Worm (Caenorhabditis elegans): Measurements from ENCODE around the gene igcm-3.

The igcm-3 gene

ce11 chrX:2687174-2687573 is 18.5 kb downstream of the igcm-3 start, which contains the start of gene immt-1 (continued):
- peak; percentile 68; the same call in 1 of the 2 replicates for TF ChIP-seq dmd-6 (GFP tag; IDR thresholded peaks at IDR 0.05)
- TF ChIP-seq ZK546.5 (tag; optimal IDR thresholded peaks at IDR 0.05) = no peak
- TF ChIP-seq egl-27 (tag; optimal IDR thresholded peaks at IDR 0.05) = no peak
- TF ChIP-seq nhr-25 (tag; optimal IDR thresholded peaks at IDR 0.05; ENCODE audit: borderline replicate concordance, insufficient read depth) = no peak
- TF ChIP-seq nhr-48 (tag; optimal IDR thresholded peaks at IDR 0.05) = peak; percentile 16
- no peak for TF ChIP-seq skn-1 (tag; optimal IDR thresholded peaks at IDR 0.05)
- TF ChIP-seq fos-1 (tag; optimal IDR thresholded peaks at IDR 0.05) = no peak
- no peak for TF ChIP-seq R02D3.7 (tag; optimal IDR thresholded peaks at IDR 0.05)
- TF ChIP-seq F44E2.7 (GFP tag; IDR thresholded peaks at IDR 0.05) = no peak
- peak; percentile 82 for TF ChIP-seq lin-13 (GFP tag; optimal IDR thresholded peaks at IDR 0.05)
- TF ChIP-seq F10B5.3 (tag; optimal IDR thresholded peaks at IDR 0.05) = no peak
- peak; percentile 44 for TF ChIP-seq fkh-10 (GFP tag; optimal IDR thresholded peaks at IDR 0.05)
- no peak for TF ChIP-seq zfp-3 (GFP tag; conservative IDR thresholded peaks at IDR 0.05)
- TF ChIP-seq nhr-77 (tag; optimal IDR thresholded peaks at IDR 0.05) = peak; percentile 49
- no peak for TF ChIP-seq D1046.2 (GFP tag; IDR thresholded peaks at IDR 0.05)
- peak; percentile 99 for TF ChIP-seq aha-1 (tag)
- TF ChIP-seq zip-11 (GFP tag; IDR thresholded peaks at IDR 0.05) = no peak
- no peak for TF ChIP-seq ceh-62 (tag; optimal IDR thresholded peaks at IDR 0.05)
- no peak for TF ChIP-seq lin-39 (tag; optimal IDR thresholded peaks at IDR 0.05)
- no peak for TF ChIP-seq ceh-32 (tag; optimal IDR thresholded peaks at IDR 0.05; ENCODE audit: poor library complexity)
- no peak for TF ChIP-seq pha-4 (GFP tag; IDR thresholded peaks at IDR 0.05)
- TF ChIP-seq pha-4 (tag; optimal IDR thresholded peaks at IDR 0.05) = peak; percentile 77
- TF ChIP-seq ces-1 (GFP tag; optimal IDR thresholded peaks at IDR 0.05) = no peak
- TF ChIP-seq sdz-12 (GFP tag; optimal IDR thresholded peaks at IDR 0.05) = no peak
- no peak for TF ChIP-seq daf-8 (GFP tag; IDR thresholded peaks at IDR 0.05)
- no peak for TF ChIP-seq attf-4 (tag; optimal IDR thresholded peaks at IDR 0.05)
- TF ChIP-seq mdt-29 (GFP tag; IDR thresholded peaks at IDR 0.05) = no peak
- peak; percentile 53; the same call in 1 of the 2 replicates for TF ChIP-seq ctbp-1 (GFP tag; IDR thresholded peaks at IDR 0.05)
- no peak for TF ChIP-seq Y48G9A.11 (GFP tag; IDR thresholded peaks at IDR 0.05)
- TF ChIP-seq mxl-2 (GFP tag; conservative IDR thresholded peaks at IDR 0.05) = no peak
- peak; percentile 52 for TF ChIP-seq duxl-1 (tag; optimal IDR thresholded peaks at IDR 0.05; ENCODE audit: poor library complexity)
- TF ChIP-seq ceh-28 (tag; optimal IDR thresholded peaks at IDR 0.05) = no peak
- TF ChIP-seq ceh-44 (GFP tag; IDR thresholded peaks at IDR 0.05) = no peak
- no peak for TF ChIP-seq lin-29 (GFP tag; IDR thresholded peaks at IDR 0.05)
- TF ChIP-seq daf-16 (GFP tag; optimal IDR thresholded peaks at IDR 0.05) = peak in 1 of 2 experiments; percentile 64
- peak; percentile 90 for TF ChIP-seq daf-16 (tag; optimal IDR thresholded peaks at IDR 0.05)
- TF ChIP-seq jun-1 (tag; optimal IDR thresholded peaks at IDR 0.05) = no peak
- TF ChIP-seq zfp-2 (tag; optimal IDR thresholded peaks at IDR 0.05) = no peak
- no peak for TF ChIP-seq lim-7 (GFP tag; IDR thresholded peaks at IDR 0.05)
- TF ChIP-seq spr-3 (GFP tag; optimal IDR thresholded peaks at IDR 0.05) = no peak
- TF ChIP-seq hlh-30 (tag; optimal IDR thresholded peaks at IDR 0.05; ENCODE audit: insufficient read depth) = peak; percentile 65
- no peak for TF ChIP-seq snpc-4 (tag; optimal IDR thresholded peaks at IDR 0.05)
- TF ChIP-seq ztf-7 (tag; optimal IDR thresholded peaks at IDR 0.05) = peak; percentile 37
- TF ChIP-seq tra-1 (GFP tag; IDR thresholded peaks at IDR 0.05) = 0 out of 2 replicates have a peak, but pooled peaks have one; percentile 31
- peak in 1 of 2 experiments; percentile 62 for TF ChIP-seq unc-62 (GFP tag; optimal IDR thresholded peaks at IDR 0.05 in 1 of 2)
- no peak for TF ChIP-seq unc-62 (tag; optimal IDR thresholded peaks at IDR 0.05)
- TF ChIP-seq aly-2 (tag; optimal IDR thresholded peaks at IDR 0.05) = no peak
- no peak for TF ChIP-seq nhr-237 (tag; optimal IDR thresholded peaks at IDR 0.05)
- peak; percentile 51 for TF ChIP-seq T26A8.4 (GFP tag; IDR thresholded peaks at IDR 0.05)
- peak; percentile 89 for TF ChIP-seq mes-2 (tag; optimal IDR thresholded peaks at IDR 0.05; ENCODE audit: poor library complexity, severe bottlenecking)
- no peak for TF ChIP-seq nhr-111 (GFP tag; optimal IDR thresholded peaks at IDR 0.05)
- TF ChIP-seq F26F4.8 (GFP tag; conservative IDR thresholded peaks at IDR 0.05) = no peak
- no peak for TF ChIP-seq php-3 (GFP tag; IDR thresholded peaks at IDR 0.05)

Data from whole organism, L4 larva.